Worm (Caenorhabditis elegans) whole organism, L3 larva: ENCODE results near the gene eelo-1.

Experiments
- R02D3.7 ChIP-seq: fragments of 150-350 bp; optimal IDR thresholded peaks from 2 replicates; lab custom pipeline; 2014; ENCODE audit warnings: missing biosample characterization, missing genetic modification characterization
- ama-1 ChIP-seq: fragments of 150-350 bp; optimal IDR thresholded peaks from 2 replicates; lab custom pipeline; 2018
- ceh-16 ChIP-seq: sonication (generic microtip); optimal IDR thresholded peaks from 2 replicates; lab custom pipeline; 2017; ENCODE audit warnings: missing biosample characterization, missing genetic modification characterization
- ceh-28 ChIP-seq: fragments of 150-350 bp; optimal IDR thresholded peaks from 2 replicates; lab custom pipeline; 2014; ENCODE audit warnings: missing biosample characterization, missing genetic modification reagents, missing genetic modification characterization
- ceh-82 ChIP-seq: fragments of 150-350 bp; optimal IDR thresholded peaks from 2 replicates; lab custom pipeline; 2014; ENCODE audit warnings: missing biosample characterization, missing genetic modification characterization
- ceh-9 ChIP-seq: sonication (generic microtip); optimal IDR thresholded peaks from 2 replicates; lab custom pipeline; 2018; ENCODE audit warnings: missing biosample characterization, missing genetic modification characterization
- daf-12 ChIP-seq: fragments of 150-350 bp; optimal IDR thresholded peaks from 2 replicates; lab custom pipeline; 2014; ENCODE audit warnings: missing biosample characterization, missing genetic modification reagents, missing genetic modification characterization
- egl-27 ChIP-seq: sonication (generic microtip); optimal IDR thresholded peaks from 4 replicates; lab custom pipeline; 2017; ENCODE audit warnings: missing biosample characterization, missing genetic modification reagents, missing genetic modification characterization
- elt-3 ChIP-seq, 3 experiments: fragments of 150-350 bp in 1 of 3; sonication (generic microtip) in 2 of 3; optimal IDR thresholded peaks; 2 replicates in 2 of 3; 4 replicates in 1 of 3; lab custom pipeline; 2014 to 2017; ENCODE audit warnings: missing biosample characterization in 3 of 3, missing genetic modification characterization in 3 of 3
- eor-1 ChIP-seq, 2 experiments: fragments of 150-350 bp; optimal IDR thresholded peaks; 2 replicates each; lab custom pipeline; 2014 to 2018; ENCODE audit warnings: missing biosample characterization in 2 of 2, missing genetic modification characterization in 2 of 2
- fkh-10 ChIP-seq: sonication (generic microtip); optimal IDR thresholded peaks from 2 replicates; lab custom pipeline; 2017; ENCODE audit warnings: missing biosample characterization, missing genetic modification reagents, missing genetic modification characterization
- fkh-2 ChIP-seq: fragments of 150-350 bp; optimal IDR thresholded peaks from 2 replicates; lab custom pipeline; 2014; ENCODE audit warnings: missing biosample characterization, missing genetic modification reagents, missing genetic modification characterization
- fos-1 ChIP-seq: fragments of 150-350 bp; optimal IDR thresholded peaks from 2 replicates; lab custom pipeline; 2014; ENCODE audit warnings: missing biosample characterization, missing genetic modification characterization
- hmg-11 ChIP-seq: sonication (generic microtip); optimal IDR thresholded peaks from 2 replicates; lab custom pipeline; 2016; ENCODE audit warnings: missing genetic modification characterization, missing compliant biosample characterization
- jun-1 ChIP-seq: fragments of 150-350 bp; optimal IDR thresholded peaks from 2 replicates; lab custom pipeline; 2014; ENCODE audit warnings: missing biosample characterization, missing genetic modification reagents, missing genetic modification characterization
- lin-15B ChIP-seq: fragments of 150-350 bp; optimal IDR thresholded peaks from 2 replicates; lab custom pipeline; 2014; ENCODE audit warnings: missing biosample characterization, missing genetic modification characterization
- lin-39 ChIP-seq: fragments of 150-350 bp; optimal IDR thresholded peaks from 2 replicates; lab custom pipeline; 2018; ENCODE audit warnings: missing biosample characterization, missing genetic modification reagents, missing genetic modification characterization
- lsy-12 ChIP-seq: sonication (generic microtip); optimal IDR thresholded peaks from 2 replicates; lab custom pipeline; 2016; ENCODE audit warnings: mild to moderate bottlenecking, missing genetic modification characterization, missing compliant biosample characterization
- mdl-1 ChIP-seq: fragments of 150-350 bp; optimal IDR thresholded peaks from 2 replicates; lab custom pipeline; 2014; ENCODE audit warnings: missing biosample characterization, missing genetic modification characterization
- mml-1 ChIP-seq: fragments of 150-350 bp; sonication (generic microtip); optimal IDR thresholded peaks from 3 replicates; lab custom pipeline; 2014; ENCODE audit warnings: missing biosample characterization, missing genetic modification characterization
- nfya-1 ChIP-seq: sonication (generic microtip); optimal IDR thresholded peaks from 2 replicates; lab custom pipeline; 2017; ENCODE audit warnings: missing genetic modification characterization, mild to moderate bottlenecking, missing compliant biosample characterization, antibody characterized with exemption, moderate library complexity; ENCODE audit not compliant: insufficient read depth
- nhr-11 ChIP-seq: fragments of 150-350 bp; optimal IDR thresholded peaks from 2 replicates; lab custom pipeline; 2014; ENCODE audit warnings: missing biosample characterization, missing genetic modification characterization
- nhr-25 ChIP-seq: sonication (generic microtip); optimal IDR thresholded peaks from 2 replicates; lab custom pipeline; 2017; ENCODE audit warnings: missing biosample characterization, missing genetic modification characterization
- nhr-76 ChIP-seq: fragments of 150-350 bp; sonication (generic microtip); optimal IDR thresholded peaks from 5 replicates; lab custom pipeline; 2014; ENCODE audit warnings: missing biosample characterization, missing genetic modification characterization
- nhr-77 ChIP-seq: fragments of 150-350 bp; optimal IDR thresholded peaks from 2 replicates; lab custom pipeline; 2014; ENCODE audit warnings: missing biosample characterization, missing genetic modification characterization
- pha-4 ChIP-seq: fragments of 150-350 bp; optimal IDR thresholded peaks from 2 replicates; lab custom pipeline; 2014; ENCODE audit warnings: missing biosample characterization, missing genetic modification reagents, missing genetic modification characterization
- pqm-1 ChIP-seq: fragments of 150-350 bp; optimal IDR thresholded peaks from 2 replicates; lab custom pipeline; 2017; ENCODE audit warnings: missing biosample characterization, missing genetic modification characterization, inconsistent platforms
- skn-1 ChIP-seq: fragments of 150-350 bp; optimal IDR thresholded peaks from 2 replicates; lab custom pipeline; 2014; ENCODE audit warnings: missing biosample characterization, missing genetic modification characterization
- tbx-2 ChIP-seq: sonication (generic microtip); optimal IDR thresholded peaks from 2 replicates; lab custom pipeline; 2016; ENCODE audit warnings: mild to moderate bottlenecking, missing genetic modification characterization, missing compliant biosample characterization
- unc-62 ChIP-seq: fragments of 150-350 bp; sonication (generic microtip); optimal IDR thresholded peaks from 4 replicates; lab custom pipeline; 2014; ENCODE audit warnings: missing biosample characterization, missing genetic modification reagents, missing genetic modification characterization

eelo-1 gene

ce11 chrIII:1584216-1584715 lies 25.9 kb upstream of the eelo-1 start:
- no peak for TF ChIP-seq ceh-82
- peak; percentile 96 for TF ChIP-seq ceh-28 (tag; lab: Kevin White, UChicago)
- TF ChIP-seq nhr-77 (tag; lab: Kevin White, UChicago), result no peak

- no peak for TF ChIP-seq lsy-12 (tag; lab: Kevin White, UChicago)
- TF ChIP-seq egl-27 (tag; lab: Kevin White, UChicago), result no peak
- no peak for TF ChIP-seq eor-1 (tag; optimal IDR thresholded peaks at IDR 0.05; lab: Kevin White, UChicago)
- TF ChIP-seq tbx-2 (tag; lab: Kevin White, UChicago), result no peak
- TF ChIP-seq lin-15B (tag; lab: Kevin White, UChicago), result no peak
- peak; percentile 97 for TF ChIP-seq ceh-28 (tag; lab: Kevin White, UChicago)
- no peak for TF ChIP-seq nhr-25 (tag; lab: Kevin White, UChicago)
These were observed 25.2 kb upstream of the eelo-1 start for ce11 chrIII:1583529-1583928.

ce11 chrIII:1580142-1580541 lies 21.8 kb upstream of the eelo-1 start:
- no peak for TF ChIP-seq unc-62 (GFP tag; lab: Kevin White, UChicago)
- TF ChIP-seq ceh-28 (tag; lab: Kevin White, UChicago), result peak; percentile 100
- TF ChIP-seq fkh-2 (tag; lab: Kevin White, UChicago), result no peak

- TF ChIP-seq fkh-10 (GFP tag; lab: Kevin White, UChicago) (no peak), ama-1 (no peak), skn-1 (tag; lab: Kevin White, UChicago) (no peak), lin-39 (no peak), fkh-2 (tag; lab: Kevin White, UChicago) (no peak), ceh-82 (no peak), tbx-2 (tag; lab: Kevin White, UChicago) (no peak), nhr-11 (tag; lab: Kevin White, UChicago) (no peak), fos-1 (tag; lab: Kevin White, UChicago) (no peak), nfya-1 (tag; lab: Kevin White, UChicago) (no peak), R02D3.7 (no peak), lin-15B (tag; lab: Kevin White, UChicago) (no peak), mdl-1 (tag; lab: Kevin White, UChicago) (no peak), nhr-76 (tag; lab: Kevin White, UChicago) (no peak), pqm-1 (tag; lab: Kevin White, UChicago) (no peak)
These were observed 20.7 kb upstream of the eelo-1 start for ce11 chrIII:1579001-1579400.

ce11 chrIII:1578566-1578965 lies 20.2 kb upstream of the eelo-1 start:
- TF ChIP-seq ceh-28 (tag; lab: Kevin White, UChicago) (peak; percentile 97), elt-3 (tag; optimal IDR thresholded peaks at IDR 0.05; lab: Kevin White, UChicago) (no peak)

ce11 chrIII:1576451-1576850 lies 18.1 kb upstream of the eelo-1 start, which contains the start of gene Y22D7AL.7:
TSS of gene Y22D7AL.7 (plus strand) at chrIII:1576751.
- no peak for TF ChIP-seq ceh-28 (tag; lab: Kevin White, UChicago)
- TF ChIP-seq mml-1, result no peak
- no peak for TF ChIP-seq fkh-10 (GFP tag; lab: Kevin White, UChicago)
- no peak for TF ChIP-seq R02D3.7
- TF ChIP-seq ceh-16 (tag; lab: Kevin White, UChicago), result no peak
- TF ChIP-seq elt-3 (tag; optimal IDR thresholded peaks at IDR 0.05; lab: Kevin White, UChicago), result no peak
- no peak for TF ChIP-seq nhr-77 (tag; lab: Kevin White, UChicago)
- TF ChIP-seq skn-1 (tag; lab: Kevin White, UChicago), result no peak
- no peak for TF ChIP-seq hmg-11 (tag; lab: Kevin White, UChicago)
- no peak for TF ChIP-seq pha-4
- TF ChIP-seq pqm-1 (tag; lab: Kevin White, UChicago), result no peak
- no peak for TF ChIP-seq jun-1
- no peak for TF ChIP-seq daf-12 (tag; lab: Kevin White, UChicago)
- no peak for TF ChIP-seq mdl-1 (tag; lab: Kevin White, UChicago)
- no peak for TF ChIP-seq ama-1
- no peak for TF ChIP-seq ceh-9 (tag; lab: Kevin White, UChicago)
- no peak for TF ChIP-seq eor-1 (tag; optimal IDR thresholded peaks at IDR 0.05; lab: Kevin White, UChicago)
- TF ChIP-seq nhr-11 (tag; lab: Kevin White, UChicago), result no peak
- TF ChIP-seq, all 47 proteins: peak for 0
